Worm (Caenorhabditis elegans): ENCODE measurements around the gene irld-1.
A peak's percentile ranks its signal among the peaks of the same experiment; 100 is the strongest.

The irld-1 gene

ce11 chrV:4346325-4346724 lies 9.8 kb downstream of the irld-1 start, which contains the start of gene hpo-18:
TSS of gene hpo-18 (minus strand) at chrV:4346425.
- no peak for TF ChIP-seq ztf-16 (tag; optimal IDR thresholded peaks at IDR 0.05)
- TF ChIP-seq dve-1 (tag; optimal IDR thresholded peaks at IDR 0.05): no peak
- no peak for TF ChIP-seq nhr-232 (tag; optimal IDR thresholded peaks at IDR 0.05)
- TF ChIP-seq pqm-1 (tag; optimal IDR thresholded peaks at IDR 0.05): no peak
- TF ChIP-seq elt-4 (tag; optimal IDR thresholded peaks at IDR 0.05): no peak
- no peak for TF ChIP-seq unc-42 (tag; optimal IDR thresholded peaks at IDR 0.05)
- no peak for TF ChIP-seq hlh-15 (tag; optimal IDR thresholded peaks at IDR 0.05)
- TF ChIP-seq ref-2 (tag; optimal IDR thresholded peaks at IDR 0.05): no peak
- no peak for TF ChIP-seq nfya-1 (tag; optimal IDR thresholded peaks at IDR 0.05)
- TF ChIP-seq sdc-2 (tag; optimal IDR thresholded peaks at IDR 0.05): no peak
- TF ChIP-seq fkh-10 (GFP tag; optimal IDR thresholded peaks at IDR 0.05): no peak
- no peak for TF ChIP-seq unc-3 (GFP tag; conservative IDR thresholded peaks at IDR 0.05)
- TF ChIP-seq unc-3 (tag; optimal IDR thresholded peaks at IDR 0.05): no peak
- no peak for TF ChIP-seq hlh-13 (GFP tag; optimal IDR thresholded peaks at IDR 0.05)
- TF ChIP-seq ttx-3 (tag; optimal IDR thresholded peaks at IDR 0.05): no peak

ce11 chrV:4346799-4347198 lies 10.2 kb downstream of the irld-1 start, which contains the start of gene mcm-7:
TSS of gene mcm-7 (plus strand) at chrV:4347166.
- TF ChIP-seq ceh-18 (tag; optimal IDR thresholded peaks at IDR 0.05): no peak
- TF ChIP-seq sox-2 (GFP tag; IDR thresholded peaks at IDR 0.05): no peak
- no peak for TF ChIP-seq ceh-6 (GFP tag; optimal IDR thresholded peaks at IDR 0.05)
- TF ChIP-seq tbx-2 (tag; optimal IDR thresholded peaks at IDR 0.05): peak; percentile 29
- no peak for TF ChIP-seq pha-2 (tag; optimal IDR thresholded peaks at IDR 0.05)
- TF ChIP-seq nfya-1 (tag; optimal IDR thresholded peaks at IDR 0.05): peak; percentile 55
- TF ChIP-seq nhr-232 (tag; optimal IDR thresholded peaks at IDR 0.05): no peak
- TF ChIP-seq dve-1 (tag; optimal IDR thresholded peaks at IDR 0.05): no peak
- no peak for TF ChIP-seq C08G9.2 (tag; optimal IDR thresholded peaks at IDR 0.05)
- TF ChIP-seq elt-2 (tag; optimal IDR thresholded peaks at IDR 0.05): peak; percentile 9
- no peak for TF ChIP-seq ets-4 (tag; optimal IDR thresholded peaks at IDR 0.05)
- TF ChIP-seq syd-9 (tag; optimal IDR thresholded peaks at IDR 0.05): no peak
- TF ChIP-seq fax-1 (tag; optimal IDR thresholded peaks at IDR 0.05): no peak
- TF ChIP-seq Y22D7AL.16 (tag; optimal IDR thresholded peaks at IDR 0.05): no peak
- TF ChIP-seq pax-1 (tag; optimal IDR thresholded peaks at IDR 0.05): peak; percentile 26
- TF ChIP-seq K02D7.2 (tag; optimal IDR thresholded peaks at IDR 0.05): no peak
- no peak for TF ChIP-seq T23F11.4 (GFP tag; optimal IDR thresholded peaks at IDR 0.05)
- TF ChIP-seq ceh-34 (tag; optimal IDR thresholded peaks at IDR 0.05): no peak
- TF ChIP-seq fkh-10 (GFP tag; optimal IDR thresholded peaks at IDR 0.05): no peak
- TF ChIP-seq ceh-31 (tag; optimal IDR thresholded peaks at IDR 0.05): peak; percentile 40
- no peak for TF ChIP-seq rnt-1 (tag; optimal IDR thresholded peaks at IDR 0.05)
- TF ChIP-seq lim-6 (tag; optimal IDR thresholded peaks at IDR 0.05): no peak
- TF ChIP-seq sdc-2 (tag; optimal IDR thresholded peaks at IDR 0.05): no peak
- TF ChIP-seq fkh-6 (tag; optimal IDR thresholded peaks at IDR 0.05): no peak
- no peak for TF ChIP-seq ceh-22 (tag; optimal IDR thresholded peaks at IDR 0.05)
- TF ChIP-seq ttx-3 (tag; optimal IDR thresholded peaks at IDR 0.05): no peak
- no peak for TF ChIP-seq mec-3 (tag; optimal IDR thresholded peaks at IDR 0.05; ENCODE audit: borderline replicate concordance)

ce11 chrV:4356047-4356612 lies 19.6 kb downstream of the irld-1 start:
- TF ChIP-seq dve-1 (tag; optimal IDR thresholded peaks at IDR 0.05) (no peak), unc-42 (tag; optimal IDR thresholded peaks at IDR 0.05) (peak; percentile 85), ceh-34 (tag; optimal IDR thresholded peaks at IDR 0.05) (peak; percentile 59), pha-2 (tag; optimal IDR thresholded peaks at IDR 0.05) (no peak)

- TF ChIP-seq ceh-14 (tag; optimal IDR thresholded peaks at IDR 0.05) (peak; percentile 75), ceh-31 (tag; optimal IDR thresholded peaks at IDR 0.05) (peak; percentile 61), unc-42 (tag; optimal IDR thresholded peaks at IDR 0.05) (peak; percentile 99), mec-3 (tag; optimal IDR thresholded peaks at IDR 0.05; ENCODE audit: borderline replicate concordance) (no peak), tbx-2 (tag; optimal IDR thresholded peaks at IDR 0.05) (no peak)
Observed at ce11 chrV:4357369-4357768, 20.8 kb downstream of the irld-1 start.
